Worm (Caenorhabditis elegans) whole organism, midembryonic: ENCODE measurements around the gene srx-105.

ENCODE experiments used
- T22C8.4 ChIP-seq: fragments of 200-800 bp; sonication (Bioruptor generic); IDR thresholded peaks from 2 replicates; pipeline ENCODE4 v1.3.6; 2022; ENCODE audit warnings: missing genetic modification characterization, missing compliant biosample characterization
- cog-1 ChIP-seq: sonication (generic microtip); optimal IDR thresholded peaks from 2 replicates; lab custom pipeline; 2016; ENCODE audit warnings: missing genetic modification characterization, missing compliant biosample characterization
- flt-1 ChIP-seq: fragments of 200-800 bp; sonication (Bioruptor generic); IDR thresholded peaks from 2 replicates; pipeline ENCODE4 v1.3.6; 2022; ENCODE audit warnings: missing genetic modification characterization, missing compliant biosample characterization
- klf-2 ChIP-seq: fragments of 200-800 bp; sonication (Bioruptor generic); conservative IDR thresholded peaks from 2 replicates; pipeline ENCODE4 v1.3.6; 2022; ENCODE audit warnings: missing genetic modification reagents, missing genetic modification characterization, missing compliant biosample characterization
- med-1 ChIP-seq: sonication (generic microtip); optimal IDR thresholded peaks from 2 replicates; lab custom pipeline; 2017; ENCODE audit warnings: missing genetic modification characterization, mild to moderate bottlenecking, missing compliant biosample characterization, antibody characterized with exemption, missing genetic modification reagents; ENCODE audit not compliant: insufficient read depth
- ref-1 ChIP-seq: fragments of 200-800 bp; sonication (Bioruptor generic); conservative IDR thresholded peaks from 2 replicates; pipeline ENCODE4 v1.3.6; 2022; ENCODE audit warnings: missing genetic modification reagents, missing genetic modification characterization, missing compliant biosample characterization
- tab-1 ChIP-seq: fragments of 200-800 bp; sonication (Bioruptor generic); IDR thresholded peaks from 2 replicates; pipeline ENCODE4 v1.3.6; 2022; ENCODE audit warnings: missing genetic modification characterization, missing compliant biosample characterization
- ztf-23 ChIP-seq: fragments of 200-800 bp; sonication (Bioruptor generic); IDR thresholded peaks from 2 replicates; pipeline ENCODE4 v1.3.6; 2022; ENCODE audit warnings: missing genetic modification reagents, missing genetic modification characterization, missing compliant biosample characterization
- ztf-29 ChIP-seq: fragments of 200-800 bp; sonication (Bioruptor generic); IDR thresholded peaks from 2 replicates; pipeline ENCODE4 v1.3.6; 2022; ENCODE audit warnings: missing genetic modification reagents, missing genetic modification characterization, missing compliant biosample characterization

srx-105 gene

ce11 chrII:3701305-3701704 is at the start of gene srx-105:
Gene srx-105, minus strand, starts transcription at chrII:3701405.
- TF ChIP-seq med-1 (no peak), cog-1 (tag; lab: Kevin White, UChicago) (no peak), klf-2 (GFP tag; lab: Robert Waterston, UW) (no peak), tab-1 (GFP tag; lab: Robert Waterston, UW) (no peak), T22C8.4 (GFP tag; lab: Robert Waterston, UW) (no peak), ztf-23 (GFP tag; lab: Robert Waterston, UW) (no peak), ztf-29 (GFP tag; lab: Robert Waterston, UW) (no peak), flt-1 (GFP tag; lab: Robert Waterston, UW) (no peak), ref-1 (no peak)

DNA sequence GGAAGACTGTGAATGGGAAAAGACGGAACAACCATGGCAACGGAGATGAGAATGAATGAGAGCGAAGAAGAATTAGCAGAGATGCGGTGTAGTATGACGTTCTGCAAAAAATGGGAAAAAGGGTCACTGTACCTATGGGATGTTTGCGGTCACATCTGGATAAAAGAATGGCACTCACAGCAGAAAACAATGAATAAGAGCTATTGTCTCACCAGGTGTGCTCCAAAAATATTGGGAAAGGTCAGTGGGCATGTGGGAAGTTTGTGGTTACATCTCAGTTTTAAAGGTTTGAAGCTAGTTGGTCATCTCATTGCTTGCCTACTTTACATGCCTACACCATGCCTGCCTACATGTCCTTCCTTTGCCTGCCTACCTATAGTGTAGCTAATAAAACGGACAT is 49.5 kb upstream of the srx-105 start, which contains the start of gene fbxb-91:
Gene fbxb-91 (minus strand): TSS at position 101 of the 400 bp plus-strand sequence.
- no peak for TF ChIP-seq ref-1
- TF ChIP-seq cog-1 (tag; lab: Kevin White, UChicago): no peak
- no peak for TF ChIP-seq klf-2 (GFP tag; lab: Robert Waterston, UW)
- TF ChIP-seq tab-1 (GFP tag; lab: Robert Waterston, UW): no peak
- no peak for TF ChIP-seq flt-1 (GFP tag; lab: Robert Waterston, UW)
- no peak for TF ChIP-seq ztf-23 (GFP tag; lab: Robert Waterston, UW)
- TF ChIP-seq ztf-29 (GFP tag; lab: Robert Waterston, UW): no peak
- no peak for TF ChIP-seq T22C8.4 (GFP tag; lab: Robert Waterston, UW)
- no peak for TF ChIP-seq med-1

- TF ChIP-seq ztf-29 (GFP tag; lab: Robert Waterston, UW): no peak
- TF ChIP-seq klf-2 (GFP tag; lab: Robert Waterston, UW): no peak
- TF ChIP-seq ztf-23 (GFP tag; lab: Robert Waterston, UW): no peak
- no peak for TF ChIP-seq ref-1
- no peak for TF ChIP-seq T22C8.4 (GFP tag; lab: Robert Waterston, UW)
- no peak for TF ChIP-seq med-1
These were observed 47.5 kb upstream of the srx-105 start, which contains the start of gene fbxb-90 for ce11 chrII:3748719-3749118. Gene fbxb-90, minus strand, starts transcription at chrII:3748819.

DNA sequence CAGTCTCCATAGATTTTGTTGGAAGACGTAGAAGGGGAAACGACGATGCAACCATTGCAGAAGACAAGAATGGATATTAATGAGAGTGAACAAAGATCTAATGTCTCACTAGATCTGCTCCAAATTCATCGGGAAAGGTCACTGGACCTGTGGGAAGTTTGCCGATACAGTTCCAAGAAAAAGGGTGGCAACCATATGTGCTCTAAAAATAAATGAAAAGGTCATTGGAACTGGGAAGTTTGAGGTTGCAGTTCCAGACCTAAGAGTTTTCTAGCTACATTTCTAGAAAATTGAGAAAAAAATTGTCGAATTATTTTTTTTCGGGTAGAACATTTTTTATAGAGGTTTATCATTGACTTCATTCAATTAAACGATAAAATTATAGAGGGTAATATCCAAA is 46.2 kb upstream of the srx-105 start, which contains the start of gene fbxb-92:
Gene fbxb-92 (minus strand): TSS at position 101 of the 400 bp plus-strand sequence.
- TF ChIP-seq cog-1 (tag; lab: Kevin White, UChicago) (no peak), tab-1 (GFP tag; lab: Robert Waterston, UW) (no peak), ztf-23 (GFP tag; lab: Robert Waterston, UW) (no peak), ref-1 (no peak), T22C8.4 (GFP tag; lab: Robert Waterston, UW) (no peak), ztf-29 (GFP tag; lab: Robert Waterston, UW) (no peak), klf-2 (GFP tag; lab: Robert Waterston, UW) (no peak)

DNA sequence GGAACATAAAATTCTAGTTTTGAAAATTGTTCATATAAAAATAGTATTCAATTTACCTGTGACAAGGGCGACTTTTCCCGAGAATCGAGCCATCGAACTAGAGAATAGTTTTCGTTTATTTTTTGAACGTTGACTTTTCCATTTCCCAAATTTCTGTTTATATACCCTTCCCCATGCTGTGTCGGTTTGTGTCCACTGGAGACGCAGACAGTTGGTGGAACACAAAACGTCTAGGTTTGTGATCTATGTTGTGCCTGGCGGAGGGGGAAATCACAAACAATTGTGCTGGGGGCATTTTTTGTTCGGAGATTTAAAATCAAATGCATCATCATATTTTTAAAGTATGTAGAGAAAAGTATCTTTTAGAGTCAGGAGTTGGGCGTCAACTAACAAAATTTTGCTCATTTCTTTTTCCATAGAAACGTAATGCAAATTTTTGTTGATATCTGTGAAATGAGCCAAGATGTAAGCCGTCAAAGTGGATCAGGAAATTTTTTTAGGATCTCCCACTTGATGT is 42.5 kb upstream of the srx-105 start, which contains the start of gene nta-1:
Gene nta-1 (minus strand): TSS at position 131 of the 517 bp plus-strand sequence.
- TF ChIP-seq T22C8.4 (GFP tag; lab: Robert Waterston, UW): no peak
- TF ChIP-seq med-1: no peak
- no peak for TF ChIP-seq ztf-23 (GFP tag; lab: Robert Waterston, UW)
- TF ChIP-seq ztf-29 (GFP tag; lab: Robert Waterston, UW): no peak
- TF ChIP-seq tab-1 (GFP tag; lab: Robert Waterston, UW): no peak
- no peak for TF ChIP-seq cog-1 (tag; lab: Kevin White, UChicago)
- TF ChIP-seq klf-2 (GFP tag; lab: Robert Waterston, UW): no peak

DNA sequence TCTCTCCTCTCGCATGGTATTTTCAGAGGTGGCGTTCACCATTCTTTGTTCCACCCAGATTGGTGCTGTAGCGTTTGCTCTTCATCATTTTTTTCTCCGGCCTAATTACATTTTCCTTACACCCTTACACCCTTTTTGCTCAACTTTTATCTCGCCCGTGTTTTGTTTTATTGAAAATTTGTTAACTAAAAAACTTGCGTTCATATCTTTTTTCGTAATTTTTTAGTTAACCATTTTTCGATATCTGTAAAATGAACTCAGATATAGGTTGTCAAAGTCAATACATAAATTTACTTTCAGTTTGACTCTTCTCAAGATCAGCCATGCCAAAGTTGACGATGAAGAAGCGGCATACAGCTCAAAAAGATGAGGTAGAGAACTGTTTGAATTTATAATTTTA is 40.4 kb upstream of the srx-105 start, which contains the start of gene F12E12.1:
Gene F12E12.1 (plus strand): TSS at position 301 of the 400 bp plus-strand sequence.
- no peak for TF ChIP-seq flt-1 (GFP tag; lab: Robert Waterston, UW)
- TF ChIP-seq med-1: no peak
- no peak for TF ChIP-seq klf-2 (GFP tag; lab: Robert Waterston, UW)
- no peak for TF ChIP-seq cog-1 (tag; lab: Kevin White, UChicago)
- no peak for TF ChIP-seq ref-1
- no peak for TF ChIP-seq ztf-29 (GFP tag; lab: Robert Waterston, UW)
- TF ChIP-seq T22C8.4 (GFP tag; lab: Robert Waterston, UW): no peak
- no peak for TF ChIP-seq tab-1 (GFP tag; lab: Robert Waterston, UW)
- TF ChIP-seq ztf-23 (GFP tag; lab: Robert Waterston, UW): no peak

ce11 chrII:3739647-3740046 is 38.4 kb upstream of the srx-105 start, which contains the start of gene F12E12.2:
Gene F12E12.2, plus strand, starts transcription at chrII:3739947.
- TF ChIP-seq tab-1 (GFP tag; lab: Robert Waterston, UW) (no peak), flt-1 (GFP tag; lab: Robert Waterston, UW) (no peak), ztf-23 (GFP tag; lab: Robert Waterston, UW) (no peak), med-1 (no peak), cog-1 (tag; lab: Kevin White, UChicago) (no peak), klf-2 (GFP tag; lab: Robert Waterston, UW) (no peak), ztf-29 (GFP tag; lab: Robert Waterston, UW) (no peak), ref-1 (no peak), T22C8.4 (GFP tag; lab: Robert Waterston, UW) (no peak)

DNA sequence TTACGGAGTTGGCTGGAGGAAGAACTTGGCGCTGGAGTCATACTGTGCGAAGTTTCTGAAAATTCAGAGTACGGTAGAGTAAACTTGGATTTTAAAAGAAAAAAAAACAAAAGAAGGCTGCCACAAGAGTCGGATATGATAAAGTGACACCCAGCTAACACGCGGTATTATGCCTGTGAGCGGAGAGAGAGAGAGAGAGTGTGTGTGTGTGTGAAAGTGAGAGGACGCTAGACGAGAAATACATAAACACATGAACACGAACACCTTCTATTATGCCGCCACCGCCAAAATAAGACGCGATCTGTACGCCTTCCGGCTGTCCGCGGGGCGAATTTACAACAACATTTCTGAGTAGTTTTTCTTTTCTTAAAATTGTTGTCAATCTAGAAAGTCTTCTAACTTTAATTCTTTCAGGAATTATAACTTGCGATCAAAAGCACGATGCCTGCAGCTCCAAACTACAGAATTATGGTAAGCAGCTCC is 35.7 kb upstream of the srx-105 start, which contains the start of gene F12E12.6:
Gene F12E12.6 (minus strand): TSS at position 51 of the 483 bp plus-strand sequence.
- TF ChIP-seq klf-2 (GFP tag; lab: Robert Waterston, UW): no peak
- no peak for TF ChIP-seq tab-1 (GFP tag; lab: Robert Waterston, UW)
- TF ChIP-seq flt-1 (GFP tag; lab: Robert Waterston, UW): no peak
- TF ChIP-seq T22C8.4 (GFP tag; lab: Robert Waterston, UW): no peak
- TF ChIP-seq ztf-23 (GFP tag; lab: Robert Waterston, UW): no peak
- no peak for TF ChIP-seq cog-1 (tag; lab: Kevin White, UChicago)
- no peak for TF ChIP-seq ztf-29 (GFP tag; lab: Robert Waterston, UW)
- TF ChIP-seq med-1: no peak
- no peak for TF ChIP-seq ref-1

DNA sequence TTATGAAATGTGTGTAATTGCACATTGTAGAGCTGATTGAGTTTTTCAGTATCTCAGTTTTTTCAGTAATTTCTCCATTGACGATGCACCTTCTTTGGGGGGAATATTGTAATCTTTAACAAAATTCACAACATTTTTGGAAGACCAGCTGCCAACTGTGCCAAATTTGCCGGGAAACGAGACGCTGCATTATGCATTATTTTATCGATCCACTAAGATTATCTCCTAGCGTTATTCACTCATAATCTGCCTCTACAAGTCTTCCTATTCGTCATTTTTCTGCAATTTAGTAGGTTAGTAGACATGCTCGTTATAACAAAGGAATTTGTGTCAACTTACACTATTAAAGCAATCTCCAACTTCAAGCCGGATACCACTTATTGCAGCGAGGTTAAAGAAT is 30.5 kb upstream of the srx-105 start, which contains the start of the genes sdz-12 and bath-31:
Gene sdz-12 (minus strand): TSS at position 101 of the 400 bp plus-strand sequence.
Gene bath-31 (plus strand): TSS at position 251 of the 400 bp plus-strand sequence.
- TF ChIP-seq med-1 (no peak), ref-1 (no peak), cog-1 (tag; lab: Kevin White, UChicago) (no peak), ztf-29 (GFP tag; lab: Robert Waterston, UW) (no peak), tab-1 (GFP tag; lab: Robert Waterston, UW) (no peak), klf-2 (GFP tag; lab: Robert Waterston, UW) (no peak), ztf-23 (GFP tag; lab: Robert Waterston, UW) (no peak), T22C8.4 (GFP tag; lab: Robert Waterston, UW) (no peak), flt-1 (GFP tag; lab: Robert Waterston, UW) (no peak)
